Fruit fly (Drosophila melanogaster) S2 (cell line): ENCODE measurements around the gene CG10513.

Experiments
- CG8478 ChIP-seq: fragments of >200 bp; optimal IDR thresholded peaks from 2 replicates; lab custom pipeline; 2018
- CTCF ChIP-seq, 2 experiments: fragments of >200 bp; optimal IDR thresholded peaks; 2 replicates each; lab custom pipeline; 2018

DNA sequence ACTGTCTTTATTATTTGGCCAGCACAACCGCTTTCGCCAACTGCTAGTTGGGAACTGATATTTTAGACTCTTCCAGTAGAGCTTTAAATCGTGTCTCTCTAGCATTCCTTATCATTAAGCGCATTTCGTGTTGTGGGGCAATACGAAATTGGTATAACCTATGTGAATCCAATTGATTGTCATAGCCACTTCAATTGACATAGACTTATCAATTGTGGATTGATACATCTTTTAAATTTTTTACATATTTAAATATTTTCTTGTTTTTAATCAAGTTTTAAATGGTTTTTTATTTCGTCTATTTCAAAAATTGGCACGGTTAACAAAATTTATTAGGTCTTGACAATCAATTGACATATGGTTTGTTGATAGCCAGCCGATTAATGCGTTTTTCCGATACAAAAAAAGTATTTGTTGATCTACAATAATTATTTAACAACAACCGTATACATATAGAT, 22.5 kb upstream of the CG10513 start, which contains the start of gene CG31288:
- TF ChIP-seq CTCF (optimal IDR thresholded peaks at IDR 0.05; lab: Kevin White, UChicago) (no peak), CG8478 (lab: Kevin White, UChicago) (no peak)
